Fruit fly (Drosophila melanogaster) S2 (cell line): ENCODE data around the gene AGO2.

Experiments used
- CG8478 ChIP-seq: fragments of >200 bp; optimal IDR thresholded peaks from 2 replicates; lab custom pipeline; 2018
- CTCF ChIP-seq, 2 experiments: fragments of >200 bp; optimal IDR thresholded peaks; 2 replicates each; lab custom pipeline; 2018

The AGO2 gene

DNA sequence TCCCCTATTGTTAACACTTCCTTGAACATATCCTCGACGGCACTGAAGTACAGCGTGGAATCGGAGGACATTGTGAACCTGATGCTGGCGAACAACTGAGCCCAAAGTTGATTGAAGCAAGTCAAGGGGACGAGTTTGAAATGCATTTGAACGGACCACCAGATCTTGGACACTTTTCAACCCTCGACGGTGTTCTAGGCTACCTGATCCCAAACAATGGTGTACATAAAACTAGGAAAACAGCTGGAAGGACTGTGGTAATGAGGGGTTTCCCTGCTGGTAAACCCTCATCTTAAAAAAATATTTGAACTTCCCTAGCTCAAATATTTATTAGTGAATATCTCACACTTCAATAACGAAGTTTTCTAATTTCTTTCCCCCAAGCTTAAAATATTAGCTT is 37.0 kb upstream of the AGO2 start, which contains the start of gene CG13454:
TSS of gene CG13454 (minus strand) at position 101 of the 400 bp plus-strand sequence.
- no peak for TF ChIP-seq CG8478
- no peak for TF ChIP-seq CTCF (optimal IDR thresholded peaks at IDR 0.05; lab: Kevin White, UChicago)

DNA sequence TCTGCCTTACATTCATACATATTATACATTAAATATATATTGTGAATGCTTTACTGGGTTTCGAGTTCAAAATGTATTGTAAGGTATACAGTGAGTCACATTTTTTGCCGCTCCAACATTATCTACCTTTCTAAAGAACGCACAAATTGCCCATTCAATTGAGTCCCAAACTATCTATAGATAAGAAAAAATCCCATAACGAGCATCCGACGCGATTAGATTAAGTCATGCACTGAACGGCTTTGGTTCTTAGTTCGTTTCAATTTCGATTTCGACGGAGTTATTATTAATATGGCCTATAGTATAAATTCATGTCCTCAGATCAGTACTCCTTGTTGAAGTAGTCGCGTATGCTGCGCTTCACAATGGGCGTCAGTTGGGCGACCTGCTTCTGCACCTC is 36.4 kb upstream of the AGO2 start:
- TF ChIP-seq CG8478 (no peak), CTCF (optimal IDR thresholded peaks at IDR 0.05; lab: Kevin White, UChicago) (no peak)

DNA sequence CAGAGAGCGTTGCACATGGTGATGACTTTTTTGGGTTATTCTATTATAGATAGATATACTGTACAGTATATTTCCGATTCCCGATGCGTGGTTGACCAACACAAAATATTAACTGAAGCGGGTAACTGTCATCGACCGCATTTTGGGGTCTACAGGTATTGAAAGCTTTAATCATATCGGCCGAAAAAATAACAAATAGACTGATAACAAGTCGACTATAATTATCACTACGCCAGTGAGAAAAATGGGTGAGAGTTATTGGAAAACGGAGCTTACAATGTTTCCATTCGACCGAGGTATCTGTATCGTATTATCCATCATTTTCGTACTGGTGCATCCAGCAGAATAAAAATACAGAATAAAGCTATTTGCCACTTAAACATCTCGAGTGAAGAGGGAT is 35.6 kb upstream of the AGO2 start:
- TF ChIP-seq CTCF (optimal IDR thresholded peaks at IDR 0.05; lab: Kevin White, UChicago) (no peak), CG8478 (no peak)

DNA sequence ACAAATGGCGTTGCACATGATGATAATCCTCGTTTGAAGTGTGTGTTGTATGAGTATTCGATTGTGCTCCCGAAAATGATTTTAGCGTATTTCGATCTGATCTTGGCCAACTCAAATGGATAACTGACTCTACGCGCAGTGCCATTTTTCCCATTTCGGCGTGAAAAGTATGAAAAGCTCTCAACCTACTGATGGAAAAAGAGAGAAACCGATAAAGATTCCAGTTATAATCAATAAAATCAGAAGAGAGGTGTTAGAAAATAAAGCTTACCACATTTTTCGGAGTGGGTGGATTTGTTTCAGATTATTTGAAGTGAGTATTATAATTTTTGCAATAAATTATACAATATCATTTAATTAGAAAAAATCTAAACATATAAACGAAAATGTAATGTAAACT is 34.4 kb upstream of the AGO2 start, which contains the start of gene mex1:
TSS of gene mex1 (minus strand) at position 101 of the 400 bp plus-strand sequence.
- TF ChIP-seq CTCF (optimal IDR thresholded peaks at IDR 0.05; lab: Kevin White, UChicago) = no peak

DNA sequence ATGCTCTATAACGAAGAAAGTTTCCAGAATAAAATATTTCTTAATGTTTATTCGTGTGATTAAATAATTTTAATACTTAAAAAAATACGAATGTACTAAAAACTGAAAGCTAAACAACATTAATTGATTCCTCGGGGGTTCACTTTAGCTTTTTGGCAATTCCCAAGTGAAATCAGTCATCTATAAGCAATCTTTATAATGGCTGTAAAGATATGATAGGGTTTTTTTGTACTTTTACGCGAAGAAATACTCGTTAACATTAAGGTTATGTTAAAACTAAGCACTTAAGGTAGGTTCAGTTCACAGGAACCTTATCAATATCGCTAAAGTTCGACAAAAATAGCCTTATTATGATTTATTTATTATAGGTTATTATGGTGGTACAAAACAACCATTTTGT is 34.0 kb upstream of the AGO2 start:
- TF ChIP-seq CG8478 (no peak), CTCF (optimal IDR thresholded peaks at IDR 0.05; lab: Kevin White, UChicago) (no peak)

DNA sequence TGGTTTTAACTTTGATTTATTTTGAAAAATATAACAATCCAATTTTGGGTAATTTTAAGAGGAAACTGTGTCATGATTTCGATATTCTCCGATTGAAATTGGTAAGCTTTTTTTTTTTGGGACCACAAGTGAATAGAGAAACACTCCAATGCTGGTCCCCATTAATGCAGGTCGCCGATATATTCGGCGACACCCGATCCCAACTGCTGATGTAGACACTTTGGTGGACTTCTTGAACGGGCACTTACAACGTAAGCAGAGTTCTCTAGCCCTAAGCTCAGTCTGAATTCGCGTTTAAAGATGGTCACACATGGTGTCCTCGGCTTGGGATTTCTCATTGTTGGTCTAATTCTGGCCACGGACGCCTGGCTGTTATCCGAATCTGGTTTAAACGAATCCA is 33.6 kb upstream of the AGO2 start, which contains the start of gene yellow-k:
TSS of gene yellow-k (plus strand) at position 301 of the 400 bp plus-strand sequence.
- TF ChIP-seq CTCF (optimal IDR thresholded peaks at IDR 0.05; lab: Kevin White, UChicago) = no peak
- no peak for TF ChIP-seq CG8478

DNA sequence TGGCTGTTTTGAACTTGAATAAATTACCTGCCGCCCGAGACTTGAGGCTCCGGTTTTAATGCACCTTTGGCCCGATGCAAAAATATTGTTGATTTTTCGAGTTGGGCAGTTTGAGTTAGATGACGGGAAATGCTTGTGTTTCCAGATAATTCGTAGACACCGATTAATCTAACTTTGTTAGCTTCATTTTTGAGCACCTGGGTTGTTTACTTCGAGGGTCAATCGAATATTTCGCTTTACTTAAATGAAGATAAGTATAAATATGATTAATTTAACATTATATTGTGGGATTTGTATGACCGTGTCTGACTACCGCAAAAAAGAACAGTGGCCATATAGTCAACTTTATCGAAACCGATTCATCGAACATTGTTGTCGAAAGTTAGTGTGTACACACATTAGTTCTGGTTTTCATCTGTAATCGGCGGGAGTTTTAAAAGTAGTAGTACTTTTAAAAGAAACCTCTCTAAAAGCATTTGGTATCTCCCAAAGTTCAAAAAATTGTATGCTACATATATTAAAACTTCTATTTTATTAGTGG is 30.0 kb upstream of the AGO2 start, which contains the start of gene CG7945:
TSS of gene CG7945 (minus strand) at position 332 of the 541 bp plus-strand sequence.
- TF ChIP-seq CTCF (optimal IDR thresholded peaks at IDR 0.05; lab: Kevin White, UChicago) = no peak

DNA sequence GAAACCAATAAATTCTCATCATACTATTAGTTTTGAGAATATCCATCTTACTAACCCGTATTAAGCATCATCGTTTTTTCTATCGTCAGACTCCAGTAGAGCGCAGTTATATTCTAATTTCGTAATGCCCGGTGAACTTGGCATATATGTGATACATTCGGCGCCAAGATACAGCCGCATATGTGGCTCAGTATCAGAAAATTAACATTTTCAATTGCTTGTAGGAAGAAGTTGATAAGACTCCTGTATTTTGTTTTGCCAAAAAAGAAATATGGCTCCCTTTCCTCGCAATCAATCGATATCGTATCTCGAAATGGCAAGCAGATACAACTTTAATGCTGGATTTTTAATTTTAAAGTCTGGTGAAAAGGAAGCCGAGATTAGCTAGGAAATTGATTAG is 28.8 kb upstream of the AGO2 start, which contains the start of gene CG33986:
TSS of gene CG33986 (minus strand) at position 101 of the 400 bp plus-strand sequence.
- no peak for TF ChIP-seq CG8478
- TF ChIP-seq CTCF (optimal IDR thresholded peaks at IDR 0.05; lab: Kevin White, UChicago) = no peak

DNA sequence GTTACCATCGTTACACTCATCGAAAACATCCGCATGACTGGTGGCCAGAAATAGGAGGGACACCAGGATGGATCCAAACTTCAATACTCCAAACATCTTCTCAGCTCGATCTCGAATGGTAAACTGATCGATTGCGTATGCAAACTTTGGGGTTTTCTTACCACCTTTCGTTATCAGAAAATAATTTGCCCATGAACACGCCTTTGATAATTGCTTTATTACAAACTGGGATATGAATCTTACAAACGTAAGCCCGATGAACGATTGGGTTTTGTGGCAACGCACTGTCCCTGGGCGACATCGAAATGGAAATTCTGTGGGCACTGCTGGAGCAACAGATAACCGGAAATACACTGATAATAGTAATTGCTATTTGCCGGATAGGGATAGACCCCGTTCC is 27.2 kb upstream of the AGO2 start, which contains the start of gene CG33985:
TSS of gene CG33985 (minus strand) at position 101 of the 400 bp plus-strand sequence.
- no peak for TF ChIP-seq CTCF (optimal IDR thresholded peaks at IDR 0.05; lab: Kevin White, UChicago)
- no peak for TF ChIP-seq CG8478

DNA sequence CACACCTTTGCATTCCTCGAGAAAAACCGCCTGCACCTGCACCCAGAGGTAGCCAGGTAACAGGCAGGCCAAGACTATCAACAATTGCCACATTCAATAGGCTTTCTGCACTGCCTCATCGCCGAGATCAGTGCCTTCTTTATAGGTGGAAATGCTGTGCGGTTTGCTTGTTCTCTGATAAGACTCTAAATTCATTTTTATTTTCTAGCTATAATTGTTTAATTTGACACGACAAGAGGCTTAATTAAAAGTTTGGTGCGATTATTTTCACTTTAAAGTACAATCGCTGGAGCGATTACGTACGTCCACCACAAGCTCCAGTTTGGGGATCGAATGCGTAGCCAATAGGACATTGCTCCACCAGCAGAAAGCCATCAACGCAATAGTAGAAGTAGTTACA is 26.5 kb upstream of the AGO2 start, which contains the start of gene CG42729:
TSS of gene CG42729 (minus strand) at position 101 of the 400 bp plus-strand sequence.
- TF ChIP-seq CTCF (optimal IDR thresholded peaks at IDR 0.05; lab: Kevin White, UChicago) (no peak), CG8478 (no peak)

DNA sequence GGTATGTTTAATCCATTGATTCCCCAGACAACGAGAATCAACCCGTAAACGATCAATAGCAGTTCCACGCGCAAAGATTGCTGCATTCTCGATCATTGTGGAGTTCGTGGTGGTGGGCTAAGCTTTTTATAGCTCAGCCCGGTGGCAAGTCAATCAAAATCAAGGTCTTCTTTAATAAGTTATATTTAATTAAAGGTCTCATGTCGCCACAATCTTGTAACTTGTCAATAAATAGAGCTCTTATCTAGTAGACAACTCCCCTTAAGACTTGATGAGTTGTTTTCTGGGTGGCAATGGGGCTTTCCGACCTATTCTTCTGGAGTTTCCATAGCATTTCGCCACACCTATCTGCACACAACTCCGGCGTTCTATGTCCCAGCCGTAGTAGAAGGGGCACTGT is 25.8 kb upstream of the AGO2 start, which contains the start of gene CG42728:
TSS of gene CG42728 (minus strand) at position 101 of the 400 bp plus-strand sequence.
- no peak for TF ChIP-seq CTCF (optimal IDR thresholded peaks at IDR 0.05; lab: Kevin White, UChicago)
- no peak for TF ChIP-seq CG8478

DNA sequence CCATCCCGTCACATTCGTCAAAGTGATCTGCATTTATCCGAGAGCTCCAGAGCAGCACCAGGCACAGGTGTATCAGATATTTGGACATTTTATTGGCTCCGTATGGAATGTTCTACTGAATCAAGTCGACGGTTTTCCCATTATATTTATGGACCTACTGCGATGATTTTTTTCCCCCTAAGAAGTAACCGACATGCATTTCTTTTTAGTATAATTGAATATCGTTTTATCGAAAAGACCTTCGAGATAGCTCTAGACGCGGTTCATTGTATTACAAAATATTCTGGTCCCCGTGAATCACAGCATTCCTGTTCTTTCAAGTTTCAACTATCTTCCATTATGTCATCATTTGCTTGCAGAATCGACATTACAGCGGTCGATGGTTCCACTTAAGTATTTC is 24.8 kb upstream of the AGO2 start, which contains the start of gene obst-H:
TSS of gene obst-H (minus strand) at position 101 of the 400 bp plus-strand sequence.
- TF ChIP-seq CG8478 = no peak
- no peak for TF ChIP-seq CTCF (optimal IDR thresholded peaks at IDR 0.05; lab: Kevin White, UChicago)

DNA sequence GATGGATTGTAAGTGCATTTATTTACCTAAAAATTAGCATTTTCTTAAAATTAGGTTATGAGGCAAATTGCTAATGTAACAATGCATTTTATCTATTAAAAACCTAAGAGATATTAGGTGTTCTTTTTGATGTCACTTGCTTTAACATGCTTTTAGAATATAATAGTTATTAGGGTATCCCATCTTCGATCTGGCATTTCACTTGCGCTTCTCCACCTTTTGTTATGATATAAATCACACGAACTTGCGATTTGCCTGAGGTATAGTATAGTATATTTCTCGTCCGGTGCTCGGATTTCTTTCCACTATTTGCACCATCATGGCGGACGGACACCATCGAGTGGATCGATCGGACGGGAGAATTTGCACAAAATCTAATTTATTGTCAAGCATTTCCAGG is 23.8 kb upstream of the AGO2 start:
- TF ChIP-seq CG8478 = no peak
- TF ChIP-seq CTCF (optimal IDR thresholded peaks at IDR 0.05; lab: Kevin White, UChicago) = no peak

DNA sequence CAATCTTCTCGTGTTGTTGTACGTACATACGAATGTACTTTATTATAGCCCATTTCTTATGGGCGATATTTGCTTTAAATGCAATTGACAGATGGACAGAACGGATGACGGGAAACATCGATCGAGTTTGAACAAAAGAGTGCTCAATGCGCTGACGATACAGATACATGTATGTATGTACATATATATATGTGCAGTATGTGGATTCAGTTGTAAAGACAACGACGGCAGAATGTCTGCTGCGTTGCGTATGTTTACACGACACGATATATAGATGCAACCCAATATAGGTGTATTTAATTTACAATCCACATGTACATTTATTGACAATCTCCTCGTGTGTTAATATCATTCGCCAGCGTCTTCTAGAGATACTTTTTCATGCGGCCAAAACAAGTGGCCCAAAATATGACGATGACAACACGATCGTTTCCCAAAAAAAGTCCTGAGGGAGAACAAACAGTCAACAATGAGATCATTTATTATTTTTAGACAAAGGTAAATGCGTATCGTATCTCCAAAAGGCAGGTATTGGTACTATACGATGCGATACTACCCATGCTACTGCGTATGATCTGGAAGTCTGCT is 23.2 kb upstream of the AGO2 start:
- no peak for TF ChIP-seq CTCF (optimal IDR thresholded peaks at IDR 0.05; lab: Kevin White, UChicago)
- TF ChIP-seq CG8478 = no peak

DNA sequence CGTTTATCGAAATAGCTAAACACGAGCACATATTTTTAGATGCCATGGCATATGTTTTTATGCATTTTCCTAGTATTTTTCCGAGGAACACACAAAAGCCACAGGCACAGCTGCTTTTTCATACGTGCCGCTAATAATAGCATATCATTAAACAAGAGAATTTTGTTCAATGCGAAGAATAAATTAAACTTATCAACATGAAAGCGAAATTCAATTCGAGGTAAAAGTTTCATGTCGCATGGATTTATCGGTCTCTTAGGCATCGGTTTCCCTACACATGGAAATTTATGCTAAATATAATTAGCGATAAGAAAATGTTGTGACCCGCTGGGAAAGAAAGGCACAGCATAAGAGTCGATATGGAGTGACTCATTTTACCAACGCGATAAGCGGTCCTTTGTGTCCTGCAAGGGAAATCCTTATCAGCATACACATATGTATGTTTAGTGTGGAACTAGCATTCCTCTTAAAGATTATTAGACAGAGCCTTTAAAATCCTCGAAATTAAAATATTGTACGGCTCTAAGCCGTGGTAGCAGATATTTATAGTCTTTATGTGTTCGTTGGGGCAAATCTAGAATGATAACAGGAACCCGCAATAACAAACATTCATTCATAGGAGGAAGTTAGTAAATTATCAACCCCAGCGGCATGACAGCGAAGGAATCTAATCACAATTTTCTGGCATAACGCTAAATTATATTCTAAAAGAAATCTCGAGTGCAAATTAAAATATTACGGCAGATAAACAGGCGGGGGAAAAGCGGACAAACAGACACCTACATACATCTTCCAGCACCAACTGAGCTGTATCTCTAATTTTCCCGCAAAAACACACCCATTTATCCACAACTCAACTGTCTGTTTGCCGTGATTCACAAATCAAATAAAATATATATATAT is 22.2 kb upstream of the AGO2 start, which contains the start of gene CG43248:
TSS of gene CG43248 (minus strand) at position 51 of the 903 bp plus-strand sequence.
- no peak for TF ChIP-seq CTCF (optimal IDR thresholded peaks at IDR 0.05; lab: Kevin White, UChicago)
- TF ChIP-seq CG8478 = no peak
